Worm (Caenorhabditis elegans): Measurements from ENCODE around the gene npr-2.
"Not testable (repeated sequence)": the region's sequence is repeated elsewhere in the genome, so short reads cannot be mapped to it uniquely, and the experiment has no call there.

Gene npr-2

DNA sequence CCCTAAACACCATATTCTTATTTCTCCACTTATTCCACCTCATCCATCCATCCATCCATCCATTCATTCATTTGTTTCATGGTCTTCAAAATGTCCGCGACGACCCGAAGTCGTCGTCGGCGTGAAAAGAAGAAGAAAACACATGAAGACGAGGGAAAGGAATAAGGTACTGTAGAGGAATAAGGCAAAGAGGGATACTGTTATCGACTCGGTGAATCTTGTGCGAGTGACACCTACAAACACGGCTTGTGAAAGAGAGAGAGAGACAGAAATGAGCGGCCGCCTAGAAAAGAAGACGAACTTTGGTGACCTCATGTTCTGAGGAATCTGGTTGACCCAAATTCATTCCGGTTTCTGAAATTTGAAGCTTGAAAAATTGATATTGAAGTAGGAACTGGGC is 29.2 kb upstream of the npr-2 start:
- TF ChIP-seq hnd-1 (tag; optimal IDR thresholded peaks at IDR 0.05) (no peak), tbx-11 (GFP tag; IDR thresholded peaks at IDR 0.05) (no peak), scrt-1 (GFP tag; IDR thresholded peaks at IDR 0.05) (no peak), F13C5.2 (tag; optimal IDR thresholded peaks at IDR 0.05) (no peak)

DNA sequence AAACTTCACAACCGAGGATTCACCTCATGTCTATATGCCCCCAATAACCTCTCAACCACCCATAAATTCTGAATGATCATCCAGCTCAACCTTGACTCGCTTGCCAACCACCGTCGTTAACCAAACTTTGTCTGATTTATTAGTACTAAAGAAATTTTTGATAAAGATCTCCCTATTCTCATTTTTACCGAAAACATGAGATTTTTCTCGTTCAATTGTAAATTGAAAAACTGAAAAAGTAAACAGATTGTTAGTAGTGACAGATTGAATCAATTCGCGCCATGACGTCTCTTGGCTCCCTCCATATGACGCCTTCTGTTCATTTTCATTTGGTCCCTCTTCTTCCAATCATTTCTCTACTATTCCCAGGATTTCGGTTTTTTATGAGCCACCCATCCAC is 28.0 kb upstream of the npr-2 start:
- TF ChIP-seq sea-1 (GFP tag; conservative IDR thresholded peaks at IDR 0.05) (no peak), F13C5.2 (tag; optimal IDR thresholded peaks at IDR 0.05) (no peak), aly-1 (tag; optimal IDR thresholded peaks at IDR 0.05) (no peak), hnd-1 (tag; optimal IDR thresholded peaks at IDR 0.05) (no peak), ama-1 (optimal IDR thresholded peaks at IDR 0.05) (no peak), ceh-13 (GFP tag; optimal IDR thresholded peaks at IDR 0.05) (no peak), B0310.2 (tag; optimal IDR thresholded peaks at IDR 0.05) (no peak), hmg-4 (GFP tag; optimal IDR thresholded peaks at IDR 0.05) (no peak)

DNA sequence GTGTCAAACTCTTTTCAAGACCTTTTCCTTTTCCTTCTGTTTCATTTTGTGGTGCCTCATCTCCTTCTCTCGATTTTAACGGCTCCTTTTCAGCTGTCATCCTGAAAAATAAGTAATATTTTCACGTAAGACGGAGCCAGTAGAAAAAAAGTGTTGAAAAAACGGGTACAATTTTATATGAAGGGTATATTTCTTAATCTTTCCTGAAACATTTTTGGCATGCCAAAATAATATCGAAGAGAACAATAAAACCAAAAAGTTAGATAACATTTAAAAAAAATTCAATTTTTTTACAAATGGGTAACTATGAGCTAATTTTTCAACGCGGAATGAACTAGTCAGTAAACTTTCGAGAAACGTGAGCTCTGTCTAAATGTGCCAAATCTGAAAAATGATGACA is 21.7 kb upstream of the npr-2 start, which contains the start of gene aat-1:
Gene aat-1, minus strand, starts transcription at position 101 of the 400 bp plus-strand sequence.
- TF ChIP-seq ama-1 (optimal IDR thresholded peaks at IDR 0.05): no peak
- no peak for TF ChIP-seq hnd-1 (tag; optimal IDR thresholded peaks at IDR 0.05)
- TF ChIP-seq ceh-36 (tag; optimal IDR thresholded peaks at IDR 0.05): no peak
- no peak for TF ChIP-seq flt-1 (GFP tag; IDR thresholded peaks at IDR 0.05)
- TF ChIP-seq tbx-11 (GFP tag; IDR thresholded peaks at IDR 0.05): no peak
- no peak for TF ChIP-seq hmg-4 (GFP tag; optimal IDR thresholded peaks at IDR 0.05)
- TF ChIP-seq F13C5.2 (tag; optimal IDR thresholded peaks at IDR 0.05): no peak
- no peak for TF ChIP-seq aly-1 (tag; optimal IDR thresholded peaks at IDR 0.05)
- no peak for TF ChIP-seq tbx-37 (GFP tag; conservative IDR thresholded peaks at IDR 0.05)
- TF ChIP-seq B0310.2 (tag; optimal IDR thresholded peaks at IDR 0.05): no peak
- TF ChIP-seq ets-7 (tag; optimal IDR thresholded peaks at IDR 0.05): no peak
- no peak for TF ChIP-seq sea-1 (GFP tag; conservative IDR thresholded peaks at IDR 0.05)
- no peak for TF ChIP-seq ceh-13 (GFP tag; optimal IDR thresholded peaks at IDR 0.05)
- no peak for TF ChIP-seq hmbx-1 (tag; optimal IDR thresholded peaks at IDR 0.05)
- no peak for TF ChIP-seq scrt-1 (GFP tag; IDR thresholded peaks at IDR 0.05)
- TF ChIP-seq pes-1 (GFP tag; IDR thresholded peaks at IDR 0.05): no peak

DNA sequence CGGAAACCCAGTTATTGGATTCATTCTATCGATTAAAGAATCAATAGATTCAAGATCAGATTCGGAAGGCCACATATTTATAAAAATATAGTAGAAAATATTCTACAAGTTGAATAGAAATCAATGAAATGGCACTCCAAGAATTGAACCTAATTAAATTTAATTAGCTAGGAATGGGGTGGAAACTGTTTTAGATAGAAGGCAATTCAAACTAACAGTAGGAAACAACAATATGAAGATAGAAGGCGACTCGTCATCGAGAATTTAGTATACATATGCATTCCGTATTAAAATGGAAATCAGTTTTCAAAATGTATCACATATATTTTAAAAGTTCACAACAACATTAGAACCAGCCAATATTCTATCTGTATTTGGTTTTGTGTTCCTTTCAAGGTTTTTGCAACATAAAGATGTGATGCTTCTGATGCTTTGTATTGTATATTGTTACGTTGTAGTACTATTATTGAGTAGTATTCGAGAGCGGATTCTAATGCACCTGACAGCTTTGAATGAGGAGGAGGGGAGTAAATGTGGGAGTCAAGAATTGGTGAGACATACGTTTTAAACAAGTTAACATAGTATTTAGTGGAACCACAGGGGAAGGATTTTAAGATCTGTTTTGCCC is 16.0 kb upstream of the npr-2 start, which contains the start of the genes F27C8.3 and F27C8.2:
Gene F27C8.3, minus strand, starts transcription at position 101 of the 628 bp plus-strand sequence.
Gene F27C8.2, plus strand, starts transcription at position 578 of the 628 bp plus-strand sequence.
- TF ChIP-seq ceh-13 (GFP tag; optimal IDR thresholded peaks at IDR 0.05); ceh-36 (tag; optimal IDR thresholded peaks at IDR 0.05); hmg-4 (GFP tag; optimal IDR thresholded peaks at IDR 0.05): not testable (repeated sequence)

DNA sequence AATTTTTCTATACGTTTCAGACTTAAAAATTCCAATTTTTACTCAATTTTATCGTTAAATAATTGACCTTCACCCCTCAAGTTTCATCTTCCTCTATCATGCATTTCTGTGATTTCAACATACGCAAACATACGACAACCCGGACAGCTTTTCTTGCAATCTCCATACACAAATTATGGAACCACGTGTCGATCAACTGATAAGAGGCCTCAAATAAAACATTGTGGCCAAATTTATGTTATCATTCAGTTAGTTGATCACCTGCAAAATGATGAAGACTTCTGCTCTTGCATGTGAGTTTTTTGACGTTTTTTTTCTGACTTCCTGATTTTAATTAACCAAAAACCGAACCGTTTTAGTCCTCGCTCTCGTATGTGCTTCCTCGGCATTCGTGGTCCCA is 13.5 kb upstream of the npr-2 start, which contains the start of gene spp-18:
Gene spp-18, plus strand, starts transcription at position 257 of the 400 bp plus-strand sequence.
- TF ChIP-seq ceh-13 (GFP tag; optimal IDR thresholded peaks at IDR 0.05): no peak
- no peak for TF ChIP-seq scrt-1 (GFP tag; IDR thresholded peaks at IDR 0.05)
- TF ChIP-seq flt-1 (GFP tag; IDR thresholded peaks at IDR 0.05): no peak
- TF ChIP-seq ceh-36 (tag; optimal IDR thresholded peaks at IDR 0.05): no peak
- TF ChIP-seq hmg-4 (GFP tag; optimal IDR thresholded peaks at IDR 0.05): no peak
- TF ChIP-seq aly-1 (tag; optimal IDR thresholded peaks at IDR 0.05): no peak
- no peak for TF ChIP-seq ets-7 (tag; optimal IDR thresholded peaks at IDR 0.05)
- TF ChIP-seq pes-1 (GFP tag; IDR thresholded peaks at IDR 0.05): no peak
- TF ChIP-seq tbx-11 (GFP tag; IDR thresholded peaks at IDR 0.05): no peak
- no peak for TF ChIP-seq sea-1 (GFP tag; conservative IDR thresholded peaks at IDR 0.05)
- no peak for TF ChIP-seq hmbx-1 (tag; optimal IDR thresholded peaks at IDR 0.05)
- no peak for TF ChIP-seq F13C5.2 (tag; optimal IDR thresholded peaks at IDR 0.05)
- TF ChIP-seq hnd-1 (tag; optimal IDR thresholded peaks at IDR 0.05): no peak
- TF ChIP-seq ama-1 (optimal IDR thresholded peaks at IDR 0.05): no peak
- TF ChIP-seq tbx-37 (GFP tag; conservative IDR thresholded peaks at IDR 0.05): no peak
- no peak for TF ChIP-seq B0310.2 (tag; optimal IDR thresholded peaks at IDR 0.05)
- no peak for TF ChIP-seq tra-4 (tag; optimal IDR thresholded peaks at IDR 0.05)

DNA sequence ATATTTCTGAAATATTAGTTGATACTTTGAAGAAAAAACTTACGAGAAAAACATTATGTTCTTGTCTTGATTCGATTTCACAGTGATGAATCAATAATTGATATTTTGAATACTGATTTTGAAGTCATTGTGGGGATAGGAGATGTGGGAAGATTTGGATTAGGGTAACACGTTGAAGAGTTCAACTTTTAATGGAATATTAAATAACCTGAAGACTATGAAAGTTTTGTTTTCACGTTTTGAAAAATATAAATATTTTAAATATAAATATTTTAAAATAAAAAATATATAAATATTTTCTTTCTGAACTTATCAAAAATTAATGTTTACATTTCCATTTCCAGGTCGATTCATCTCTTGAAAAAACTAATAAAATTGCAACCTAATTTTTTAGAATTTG is 12.5 kb upstream of the npr-2 start, which contains the start of gene pei-1:
Gene pei-1, minus strand, starts transcription at position 101 of the 400 bp plus-strand sequence.
- TF ChIP-seq hmbx-1 (tag; optimal IDR thresholded peaks at IDR 0.05): no peak
- TF ChIP-seq flt-1 (GFP tag; IDR thresholded peaks at IDR 0.05): no peak

DNA sequence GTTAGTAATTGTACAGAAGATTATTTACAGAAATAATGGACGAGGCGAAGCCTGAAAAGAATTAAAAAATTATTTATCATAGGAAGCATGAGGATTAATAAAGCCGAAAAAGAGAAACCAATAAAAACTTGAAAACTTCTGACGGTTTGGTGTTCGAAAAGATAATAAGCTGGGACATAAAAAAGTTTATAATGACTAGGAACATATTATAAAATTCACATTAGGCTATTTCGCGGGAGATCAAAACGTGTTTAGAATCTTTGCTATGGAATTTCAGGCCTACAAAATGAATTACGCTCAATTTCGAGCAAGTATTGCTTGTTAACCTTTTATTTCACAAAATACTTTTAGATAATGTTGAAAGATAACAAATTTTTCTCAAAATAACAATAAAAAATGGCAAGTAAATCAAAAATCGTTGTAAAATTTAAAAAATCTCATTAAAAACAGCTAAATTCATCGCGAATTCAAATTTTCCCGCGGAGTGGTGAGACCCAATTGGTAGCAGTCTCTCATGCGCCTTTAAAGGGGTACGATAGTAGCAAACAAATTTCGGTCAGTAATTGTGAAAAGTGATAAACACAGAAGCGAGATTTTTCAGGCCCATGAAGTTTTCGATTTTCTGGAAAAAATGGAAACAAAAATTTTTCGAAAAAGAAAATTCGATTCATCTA is 9.0 kb upstream of the npr-2 start, which contains the start of gene trcs-1:
Gene trcs-1, minus strand, starts transcription at position 51 of the 674 bp plus-strand sequence.
- no peak for TF ChIP-seq sea-1 (GFP tag; conservative IDR thresholded peaks at IDR 0.05)

DNA sequence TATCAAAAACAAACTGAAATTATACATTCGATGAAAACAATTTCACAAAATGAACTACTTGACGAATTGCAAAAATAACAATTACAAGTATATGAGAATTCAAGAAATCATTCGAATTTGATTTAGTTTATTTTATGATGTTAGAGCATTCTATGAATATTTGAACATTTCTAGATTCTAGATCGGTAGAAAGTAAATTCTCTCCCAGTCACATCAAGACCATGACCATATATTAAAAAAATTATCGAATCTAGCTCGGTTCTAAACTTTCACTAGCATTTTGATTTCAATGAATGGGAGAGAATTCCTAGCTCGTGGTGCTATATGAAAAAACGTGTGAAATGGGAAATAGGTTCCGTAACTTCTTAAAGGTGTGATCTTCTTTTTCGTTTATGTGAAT is 4.4 kb upstream of the npr-2 start:
- no peak for TF ChIP-seq F13C5.2 (tag; optimal IDR thresholded peaks at IDR 0.05)
- TF ChIP-seq hmbx-1 (tag; optimal IDR thresholded peaks at IDR 0.05): no peak
- TF ChIP-seq pes-1 (GFP tag; IDR thresholded peaks at IDR 0.05): no peak
- no peak for TF ChIP-seq tra-4 (tag; optimal IDR thresholded peaks at IDR 0.05)
- TF ChIP-seq ama-1 (optimal IDR thresholded peaks at IDR 0.05): no peak
- no peak for TF ChIP-seq ceh-13 (GFP tag; optimal IDR thresholded peaks at IDR 0.05)
- no peak for TF ChIP-seq tbx-11 (GFP tag; IDR thresholded peaks at IDR 0.05)
- no peak for TF ChIP-seq sea-1 (GFP tag; conservative IDR thresholded peaks at IDR 0.05)
- TF ChIP-seq flt-1 (GFP tag; IDR thresholded peaks at IDR 0.05): no peak
- TF ChIP-seq aly-1 (tag; optimal IDR thresholded peaks at IDR 0.05): no peak
- no peak for TF ChIP-seq ceh-36 (tag; optimal IDR thresholded peaks at IDR 0.05)
- TF ChIP-seq hmg-4 (GFP tag; optimal IDR thresholded peaks at IDR 0.05): no peak
- no peak for TF ChIP-seq scrt-1 (GFP tag; IDR thresholded peaks at IDR 0.05)
- TF ChIP-seq tbx-37 (GFP tag; conservative IDR thresholded peaks at IDR 0.05): no peak
- no peak for TF ChIP-seq B0310.2 (tag; optimal IDR thresholded peaks at IDR 0.05)
- no peak for TF ChIP-seq hnd-1 (tag; optimal IDR thresholded peaks at IDR 0.05)
- TF ChIP-seq ets-7 (tag; optimal IDR thresholded peaks at IDR 0.05): no peak

Measured in whole organism, early embryonic.